Worm (Caenorhabditis elegans): Measurements from ENCODE around the gene scl-17.

DNA sequence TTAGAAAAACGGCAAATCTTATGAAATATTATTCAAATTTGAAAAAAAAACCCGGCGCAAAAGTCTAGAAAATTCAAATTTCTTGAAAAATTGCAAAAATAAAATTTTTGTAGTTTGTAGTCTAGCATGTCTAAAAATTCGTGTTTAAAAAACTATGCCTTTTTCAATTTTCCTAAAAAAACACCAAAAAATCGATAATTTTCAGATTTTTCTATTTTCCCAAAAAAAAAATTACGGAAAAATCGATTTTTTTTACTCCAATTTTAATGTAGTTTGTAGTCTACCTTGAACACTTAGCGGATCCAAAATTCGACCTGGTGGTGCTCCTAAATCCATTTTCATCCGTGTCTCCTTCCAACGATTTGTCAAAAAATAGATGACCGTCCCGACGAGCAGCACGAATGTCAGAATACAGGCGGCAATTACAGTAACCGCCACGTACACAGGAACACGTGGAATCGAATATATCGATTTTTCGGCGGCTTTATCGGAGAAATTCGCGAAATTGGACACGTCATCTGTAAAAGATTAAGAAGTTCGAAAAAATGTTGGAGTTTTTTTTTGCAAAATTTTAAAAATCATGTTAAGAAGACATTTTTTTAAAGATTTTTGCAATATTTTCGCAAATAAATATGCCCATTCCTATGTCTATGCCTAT is 24.1 kb upstream of the scl-17 start:
- no peak for TF ChIP-seq hlh-13 (GFP tag; optimal IDR thresholded peaks at IDR 0.05)
- TF ChIP-seq pha-4 (tag; optimal IDR thresholded peaks at IDR 0.05) = no peak
- TF ChIP-seq ceh-9 (tag; optimal IDR thresholded peaks at IDR 0.05) = no peak
- TF ChIP-seq ets-4 (tag; optimal IDR thresholded peaks at IDR 0.05) = no peak
- TF ChIP-seq ceh-31 (tag; optimal IDR thresholded peaks at IDR 0.05) = no peak
- TF ChIP-seq nhr-11 (tag; optimal IDR thresholded peaks at IDR 0.05) = no peak
- no peak for TF ChIP-seq nhr-232 (tag; optimal IDR thresholded peaks at IDR 0.05)
- TF ChIP-seq ceh-24 (tag; optimal IDR thresholded peaks at IDR 0.05) = no peak
